Worm (Caenorhabditis elegans) whole organism, L4 larva: Measurements from ENCODE around the gene mtr-4.

Source experiments
- F10B5.3 ChIP-seq: sonication (generic microtip); optimal IDR thresholded peaks from 2 replicates; lab custom pipeline; 2016; ENCODE audit warnings: mild to moderate bottlenecking, missing genetic modification characterization, missing compliant biosample characterization
- F37D6.2 ChIP-seq: sonication (generic microtip); optimal IDR thresholded peaks from 2 replicates; lab custom pipeline; 2016; ENCODE audit warnings: mild to moderate bottlenecking, missing genetic modification characterization, missing compliant biosample characterization
- T20F7.1 ChIP-seq: fragments of 200-800 bp; sonication (Bioruptor generic); optimal IDR thresholded peaks from 2 replicates; lab custom pipeline; 2018; ENCODE audit warnings: mild to moderate bottlenecking, missing genetic modification characterization, missing compliant biosample characterization
- T26A8.4 ChIP-seq: fragments of 200-800 bp; sonication (Bioruptor generic); IDR thresholded peaks from 2 replicates; pipeline ENCODE4 v1.3.6; 2022; ENCODE audit warnings: missing genetic modification characterization, missing compliant biosample characterization
- Y5F2A.4 ChIP-seq: fragments of 200-800 bp; sonication (Bioruptor generic); optimal IDR thresholded peaks from 2 replicates; lab custom pipeline; 2018; ENCODE audit warnings: mild to moderate bottlenecking, missing genetic modification characterization, missing compliant biosample characterization
- ceh-20 ChIP-seq: fragments of 200-800 bp; sonication (Bioruptor generic); IDR thresholded peaks from 2 replicates; pipeline ENCODE4 v1.3.6; 2022; ENCODE audit warnings: missing genetic modification reagents, missing genetic modification characterization, missing compliant biosample characterization
- ceh-44 ChIP-seq: fragments of 200-800 bp; sonication (Bioruptor generic); IDR thresholded peaks from 2 replicates; pipeline ENCODE4 v1.3.6; 2022; ENCODE audit warnings: missing genetic modification reagents, missing genetic modification characterization, missing compliant biosample characterization
- ceh-62 ChIP-seq: sonication (generic microtip); optimal IDR thresholded peaks from 2 replicates; lab custom pipeline; 2017; ENCODE audit warnings: missing biosample characterization, missing genetic modification characterization
- ceh-82 ChIP-seq: sonication (generic microtip); optimal IDR thresholded peaks from 2 replicates; lab custom pipeline; 2017; ENCODE audit warnings: missing biosample characterization, missing genetic modification characterization
- cey-2 ChIP-seq: sonication (generic microtip); optimal IDR thresholded peaks from 3 replicates; lab custom pipeline; 2017; ENCODE audit warnings: missing genetic modification characterization, mild to moderate bottlenecking, missing compliant biosample characterization, antibody characterized with exemption, borderline replicate concordance; ENCODE audit not compliant: insufficient read depth
- daf-16 ChIP-seq, 3 experiments: sonication (generic microtip); optimal IDR thresholded peaks; 2 replicates each; lab custom pipeline; 2016 to 2017; ENCODE audit warnings: missing genetic modification characterization in 3 of 3, missing genetic modification reagents in 3 of 3, mild to moderate bottlenecking in 2 of 3, missing compliant biosample characterization in 2 of 3, missing biosample characterization in 1 of 3, moderate library complexity in 1 of 3
- daf-8 ChIP-seq: fragments of 200-800 bp; sonication (Bioruptor generic); IDR thresholded peaks from 2 replicates; pipeline ENCODE4 v1.3.6; 2022; ENCODE audit warnings: missing genetic modification characterization, missing compliant biosample characterization
- dmd-6 ChIP-seq: fragments of 200-800 bp; sonication (Bioruptor generic); IDR thresholded peaks from 2 replicates; pipeline ENCODE4 v1.3.6; 2022; ENCODE audit warnings: missing genetic modification reagents, missing genetic modification characterization, missing compliant biosample characterization
- dmd-8 ChIP-seq: fragments of 200-800 bp; sonication (Bioruptor generic); IDR thresholded peaks from 2 replicates; pipeline ENCODE4 v1.3.6; 2022; ENCODE audit warnings: missing genetic modification characterization, missing compliant biosample characterization
- dmd-9 ChIP-seq: fragments of 200-800 bp; sonication (Bioruptor generic); IDR thresholded peaks from 2 replicates; pipeline ENCODE4 v1.3.6; 2022; ENCODE audit warnings: missing genetic modification reagents, missing genetic modification characterization, missing compliant biosample characterization
- dpl-1 ChIP-seq: fragments of 150-350 bp; optimal IDR thresholded peaks from 2 replicates; lab custom pipeline; 2014; ENCODE audit warnings: missing biosample characterization, missing genetic modification reagents, missing genetic modification characterization
- dve-1 ChIP-seq: sonication (generic microtip); optimal IDR thresholded peaks from 2 replicates; lab custom pipeline; 2017; ENCODE audit warnings: antibody characterized with exemption, mild to moderate bottlenecking, missing genetic modification characterization, missing compliant biosample characterization; ENCODE audit not compliant: insufficient read depth
- gei-8 ChIP-seq: fragments of 200-800 bp; sonication (Bioruptor generic); optimal IDR thresholded peaks from 2 replicates; lab custom pipeline; 2018; ENCODE audit warnings: mild to moderate bottlenecking, missing genetic modification characterization, missing compliant biosample characterization
- hlh-11 ChIP-seq: fragments of 200-800 bp; sonication (Bioruptor generic); optimal IDR thresholded peaks from 2 replicates; lab custom pipeline; 2018; ENCODE audit warnings: mild to moderate bottlenecking, missing genetic modification characterization, missing compliant biosample characterization
- hlh-30 ChIP-seq: sonication (generic microtip); optimal IDR thresholded peaks from 2 replicates; lab custom pipeline; 2017; ENCODE audit warnings: antibody characterized with exemption, mild to moderate bottlenecking, missing genetic modification characterization, missing compliant biosample characterization; ENCODE audit not compliant: insufficient read depth
- lin-1 ChIP-seq: fragments of 200-800 bp; sonication (Bioruptor generic); IDR thresholded peaks from 2 replicates; pipeline ENCODE4 v1.3.6; 2022; ENCODE audit warnings: missing genetic modification reagents, missing genetic modification characterization, missing compliant biosample characterization
- lin-13 ChIP-seq: fragments of 150-350 bp; optimal IDR thresholded peaks from 2 replicates; lab custom pipeline; 2014; ENCODE audit warnings: missing biosample characterization, missing genetic modification reagents, missing genetic modification characterization
- lin-15B ChIP-seq: fragments of 150-350 bp; sonication (generic microtip); optimal IDR thresholded peaks from 3 replicates; lab custom pipeline; 2014; ENCODE audit warnings: missing biosample characterization, missing genetic modification characterization
- lsy-2 ChIP-seq, 2 experiments: fragments of 150-350 bp in 1 of 2; sonication (generic microtip) in 1 of 2; optimal IDR thresholded peaks; 2 replicates each; lab custom pipeline; 2014 to 2017; ENCODE audit warnings: missing biosample characterization in 2 of 2, missing genetic modification characterization in 2 of 2
- mdl-1 ChIP-seq, 2 experiments: fragments of 150-350 bp in 1 of 2; sonication (generic microtip) in 1 of 2; optimal IDR thresholded peaks; 2 replicates each; lab custom pipeline; 2014 to 2017; ENCODE audit warnings: missing biosample characterization in 2 of 2, missing genetic modification characterization in 2 of 2
- mdt-29 ChIP-seq: fragments of 200-800 bp; sonication (Bioruptor generic); IDR thresholded peaks from 2 replicates; pipeline ENCODE4 v1.3.6; 2022; ENCODE audit warnings: missing genetic modification reagents, missing genetic modification characterization, missing compliant biosample characterization
- mep-1 ChIP-seq: fragments of 150-350 bp; sonication (generic microtip); optimal IDR thresholded peaks from 3 replicates; lab custom pipeline; 2014; ENCODE audit warnings: missing biosample characterization, missing genetic modification characterization
- mxl-3 ChIP-seq: fragments of 200-800 bp; sonication (Bioruptor generic); optimal IDR thresholded peaks from 2 replicates; lab custom pipeline; 2018; ENCODE audit warnings: mild to moderate bottlenecking, missing genetic modification characterization, missing compliant biosample characterization
- nhr-237 ChIP-seq: sonication (generic microtip); optimal IDR thresholded peaks from 2 replicates; lab custom pipeline; 2017; ENCODE audit warnings: missing biosample characterization, missing genetic modification characterization
- nhr-28 ChIP-seq: fragments of 150-350 bp; optimal IDR thresholded peaks from 2 replicates; lab custom pipeline; 2014; ENCODE audit warnings: missing biosample characterization, missing genetic modification characterization
- nhr-48 ChIP-seq: sonication (generic microtip); optimal IDR thresholded peaks from 2 replicates; lab custom pipeline; 2016; ENCODE audit warnings: mild to moderate bottlenecking, missing genetic modification characterization, missing compliant biosample characterization
- nhr-6 ChIP-seq: fragments of 150-350 bp; optimal IDR thresholded peaks from 2 replicates; lab custom pipeline; 2014; ENCODE audit warnings: missing biosample characterization, missing genetic modification characterization
- php-3 ChIP-seq: fragments of 200-800 bp; sonication (Bioruptor generic); IDR thresholded peaks from 2 replicates; pipeline ENCODE4 v1.3.6; 2022; ENCODE audit warnings: missing genetic modification reagents, missing genetic modification characterization, missing compliant biosample characterization
- pqm-1 ChIP-seq: sonication (generic microtip); optimal IDR thresholded peaks from 2 replicates; lab custom pipeline; 2017; ENCODE audit warnings: missing biosample characterization, missing genetic modification characterization
- sdz-12 ChIP-seq: fragments of 200-800 bp; sonication (Bioruptor generic); optimal IDR thresholded peaks from 2 replicates; lab custom pipeline; 2018; ENCODE audit warnings: mild to moderate bottlenecking, missing genetic modification characterization, missing compliant biosample characterization
- snpc-1.2 ChIP-seq: fragments of 200-800 bp; sonication (Bioruptor generic); IDR thresholded peaks from 2 replicates; pipeline ENCODE4 v1.3.6; 2022; ENCODE audit warnings: missing genetic modification reagents, missing genetic modification characterization, missing compliant biosample characterization
- snpc-4 ChIP-seq: fragments of 150-350 bp; optimal IDR thresholded peaks from 2 replicates; lab custom pipeline; 2014; ENCODE audit warnings: missing biosample characterization, missing genetic modification characterization
- tag-97 ChIP-seq: fragments of 200-800 bp; sonication (Bioruptor generic); IDR thresholded peaks from 2 replicates; pipeline ENCODE4 v1.3.6; 2022; ENCODE audit warnings: missing genetic modification characterization, missing compliant biosample characterization
- unc-39 ChIP-seq: sonication (generic microtip); optimal IDR thresholded peaks from 2 replicates; lab custom pipeline; 2017; ENCODE audit warnings: missing biosample characterization, missing genetic modification characterization
- unc-62 ChIP-seq, 3 experiments: fragments of 150-350 bp in 1 of 3; sonication (generic microtip); optimal IDR thresholded peaks in 2 of 3; peaks in 1 of 3; 1 replicate in 1 of 3; 2 replicates in 2 of 3; lab custom pipeline; 2014 to 2017; ENCODE audit warnings: missing biosample characterization in 3 of 3, missing genetic modification characterization in 3 of 3, missing genetic modification reagents in 3 of 3, missing genotype in 1 of 3
- zip-11 ChIP-seq: fragments of 200-800 bp; sonication (Bioruptor generic); IDR thresholded peaks from 2 replicates; pipeline ENCODE4 v1.3.6; 2022; ENCODE audit warnings: missing genetic modification characterization, missing compliant biosample characterization
- ztf-7 ChIP-seq: fragments of 150-350 bp; optimal IDR thresholded peaks from 2 replicates; lab custom pipeline; 2014; ENCODE audit warnings: missing biosample characterization, missing genetic modification characterization

mtr-4 gene

DNA sequence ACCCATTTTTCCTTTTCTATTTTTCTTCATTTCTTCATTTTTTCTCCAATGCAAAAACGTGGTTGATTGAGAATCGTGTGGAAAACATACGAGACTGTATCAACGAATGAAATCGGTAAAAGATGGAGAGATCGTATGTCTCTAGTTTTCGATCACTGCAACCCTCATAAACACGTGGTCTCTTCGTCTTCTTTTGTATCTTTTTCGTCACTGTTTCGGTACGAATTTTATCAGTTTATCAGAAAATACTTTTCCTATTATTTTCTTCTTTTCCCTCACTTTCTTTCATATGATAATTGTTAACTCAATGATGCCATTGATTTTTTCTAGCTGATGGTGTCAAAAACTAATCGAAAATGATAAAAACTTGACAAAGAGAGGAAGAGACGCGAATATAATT is 50.2 kb downstream of the mtr-4 start:
- TF ChIP-seq mdt-29 (no peak), daf-8 (GFP tag; lab: Robert Waterston, UW) (no peak), nhr-28 (tag; lab: Kevin White, UChicago) (peak; percentile 87), ceh-82 (tag; lab: Kevin White, UChicago) (no peak), mxl-3 (GFP tag; lab: Kevin White, UChicago) (peak; percentile 90), ceh-20 (GFP tag; lab: Robert Waterston, UW) (no peak), lin-15B (no peak), nhr-237 (tag; lab: Kevin White, UChicago) (no peak), dmd-8 (GFP tag; lab: Robert Waterston, UW) (no peak), tag-97 (GFP tag; lab: Robert Waterston, UW) (no peak), php-3 (GFP tag; lab: Robert Waterston, UW) (0 out of 2 replicates have a peak, but pooled peaks have one; percentile 20), nhr-6 (tag; lab: Kevin White, UChicago) (no peak), T26A8.4 (no peak), hlh-11 (tag; lab: Kevin White, UChicago) (peak; percentile 80), T20F7.1 (GFP tag; lab: Kevin White, UChicago) (peak; percentile 44), F10B5.3 (tag; lab: Kevin White, UChicago) (no peak), ceh-62 (tag; lab: Kevin White, UChicago) (no peak), cey-2 (tag; lab: Kevin White, UChicago) (peak; percentile 44), unc-39 (tag; lab: Kevin White, UChicago) (no peak), snpc-1.2 (GFP tag; lab: Robert Waterston, UW) (no peak), pqm-1 (peak; percentile 11), nhr-48 (tag; lab: Kevin White, UChicago) (peak; percentile 81), lsy-2 (tag; optimal IDR thresholded peaks at IDR 0.05; lab: Kevin White, UChicago) (peak in 1 of 2 experiments; percentile 60), dpl-1 (GFP tag; lab: Kevin White, UChicago) (peak; percentile 14), gei-8 (GFP tag; lab: Kevin White, UChicago) (no peak), sdz-12 (GFP tag; lab: Kevin White, UChicago) (no peak), dmd-9 (no peak), mdl-1 (tag; optimal IDR thresholded peaks at IDR 0.05; lab: Kevin White, UChicago) (peak in 1 of 2 experiments; percentile 81), F37D6.2 (tag; lab: Kevin White, UChicago) (no peak), Y5F2A.4 (GFP tag; lab: Kevin White, UChicago) (no peak), dmd-6 (GFP tag; lab: Robert Waterston, UW) (peak; percentile 92), dve-1 (tag; lab: Kevin White, UChicago) (peak; percentile 74), hlh-30 (tag; lab: Kevin White, UChicago) (peak; percentile 76), mep-1 (tag; lab: Kevin White, UChicago) (peak; percentile 50), snpc-4 (no peak), lin-13 (GFP tag; lab: Kevin White, UChicago) (no peak), daf-16 (GFP tag; optimal IDR thresholded peaks at IDR 0.05; lab: Kevin White, UChicago) (no peak), daf-16 (tag; optimal IDR thresholded peaks at IDR 0.05; lab: Kevin White, UChicago) (peak; percentile 88), ceh-44 (GFP tag; lab: Robert Waterston, UW) (no peak), unc-62 (GFP tag; optimal IDR thresholded peaks at IDR 0.05 in 1 of 2; lab: Kevin White, UChicago) (peak in 1 of 2 experiments; percentile 43), unc-62 (tag; optimal IDR thresholded peaks at IDR 0.05; lab: Kevin White, UChicago) (no peak), zip-11 (GFP tag; lab: Robert Waterston, UW) (no peak), ztf-7 (tag; lab: Kevin White, UChicago) (no peak), lin-1 (no peak)
